Worm (Caenorhabditis elegans) whole organism, midembryonic: ENCODE data around the gene dsl-4.

Experiments used
- T22C8.4 ChIP-seq: fragments of 200-800 bp; sonication (Bioruptor generic); IDR thresholded peaks from 2 replicates; pipeline ENCODE4 v1.3.6; 2022; ENCODE audit warnings: missing genetic modification characterization, missing compliant biosample characterization
- cog-1 ChIP-seq: sonication (generic microtip); optimal IDR thresholded peaks from 2 replicates; lab custom pipeline; 2016; ENCODE audit warnings: missing genetic modification characterization, missing compliant biosample characterization
- flt-1 ChIP-seq: fragments of 200-800 bp; sonication (Bioruptor generic); IDR thresholded peaks from 2 replicates; pipeline ENCODE4 v1.3.6; 2022; ENCODE audit warnings: missing genetic modification characterization, missing compliant biosample characterization
- klf-2 ChIP-seq: fragments of 200-800 bp; sonication (Bioruptor generic); conservative IDR thresholded peaks from 2 replicates; pipeline ENCODE4 v1.3.6; 2022; ENCODE audit warnings: missing genetic modification reagents, missing genetic modification characterization, missing compliant biosample characterization
- med-1 ChIP-seq: sonication (generic microtip); optimal IDR thresholded peaks from 2 replicates; lab custom pipeline; 2017; ENCODE audit warnings: missing genetic modification characterization, mild to moderate bottlenecking, missing compliant biosample characterization, antibody characterized with exemption, missing genetic modification reagents; ENCODE audit not compliant: insufficient read depth
- ref-1 ChIP-seq: fragments of 200-800 bp; sonication (Bioruptor generic); conservative IDR thresholded peaks from 2 replicates; pipeline ENCODE4 v1.3.6; 2022; ENCODE audit warnings: missing genetic modification reagents, missing genetic modification characterization, missing compliant biosample characterization
- tab-1 ChIP-seq: fragments of 200-800 bp; sonication (Bioruptor generic); IDR thresholded peaks from 2 replicates; pipeline ENCODE4 v1.3.6; 2022; ENCODE audit warnings: missing genetic modification characterization, missing compliant biosample characterization
- ztf-23 ChIP-seq: fragments of 200-800 bp; sonication (Bioruptor generic); IDR thresholded peaks from 2 replicates; pipeline ENCODE4 v1.3.6; 2022; ENCODE audit warnings: missing genetic modification reagents, missing genetic modification characterization, missing compliant biosample characterization
- ztf-29 ChIP-seq: fragments of 200-800 bp; sonication (Bioruptor generic); IDR thresholded peaks from 2 replicates; pipeline ENCODE4 v1.3.6; 2022; ENCODE audit warnings: missing genetic modification reagents, missing genetic modification characterization, missing compliant biosample characterization

Gene dsl-4

DNA sequence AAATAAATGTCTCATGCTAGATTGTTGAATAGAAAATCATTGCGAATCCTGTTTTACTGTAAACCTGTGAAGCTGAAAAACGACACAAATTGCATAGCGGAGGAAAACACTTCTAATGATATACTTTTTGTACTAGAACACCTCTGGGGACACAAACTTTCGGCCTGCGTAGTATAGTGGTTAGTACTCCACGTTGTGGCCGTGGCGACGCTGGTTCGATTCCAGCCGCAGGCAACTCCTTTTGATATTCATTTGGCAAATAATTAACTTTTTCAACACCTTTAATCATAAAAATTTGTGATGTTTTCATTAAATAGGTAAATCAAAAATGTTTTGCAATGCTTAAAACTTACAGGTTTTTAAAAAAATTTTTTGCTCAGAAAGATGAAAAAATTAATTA, 44.7 kb downstream of the dsl-4 start:
- TF ChIP-seq ztf-29 (GFP tag; lab: Robert Waterston, UW) (no peak), T22C8.4 (0 out of 2 replicates have a peak, but pooled peaks have one; percentile 28), flt-1 (peak; percentile 69), klf-2 (no peak), med-1 (GFP tag; lab: Kevin White, UChicago) (no peak), ref-1 (GFP tag; lab: Robert Waterston, UW) (0 out of 2 replicates have a peak, but pooled peaks have one; percentile 21), ztf-23 (GFP tag; lab: Robert Waterston, UW) (no peak), cog-1 (tag; lab: Kevin White, UChicago) (no peak), tab-1 (GFP tag; lab: Robert Waterston, UW) (no peak)

DNA sequence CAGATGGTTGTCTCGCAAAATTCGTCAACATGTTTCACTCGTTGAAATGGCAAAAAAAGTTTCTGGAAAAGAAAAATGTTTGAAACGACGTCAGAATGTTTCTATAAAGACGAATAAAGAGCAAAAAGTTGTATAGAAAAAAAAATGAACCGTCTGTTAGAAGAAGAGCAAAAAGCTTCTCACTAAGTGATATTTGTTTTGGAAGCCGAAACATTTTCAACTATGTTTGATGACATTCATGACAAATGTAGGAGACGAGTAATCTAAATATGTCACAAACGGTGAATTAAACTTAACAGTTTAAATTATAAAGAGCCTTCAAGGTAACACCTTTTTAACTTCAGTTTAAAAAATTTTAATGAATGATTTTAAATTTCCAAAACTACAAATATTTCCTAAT, 49.9 kb downstream of the dsl-4 start, which contains the start of gene nkat-1:
Gene nkat-1, minus strand, starts transcription at position 101 of the 400 bp plus-strand sequence.
- no peak for TF ChIP-seq ztf-23 (GFP tag; lab: Robert Waterston, UW)

DNA sequence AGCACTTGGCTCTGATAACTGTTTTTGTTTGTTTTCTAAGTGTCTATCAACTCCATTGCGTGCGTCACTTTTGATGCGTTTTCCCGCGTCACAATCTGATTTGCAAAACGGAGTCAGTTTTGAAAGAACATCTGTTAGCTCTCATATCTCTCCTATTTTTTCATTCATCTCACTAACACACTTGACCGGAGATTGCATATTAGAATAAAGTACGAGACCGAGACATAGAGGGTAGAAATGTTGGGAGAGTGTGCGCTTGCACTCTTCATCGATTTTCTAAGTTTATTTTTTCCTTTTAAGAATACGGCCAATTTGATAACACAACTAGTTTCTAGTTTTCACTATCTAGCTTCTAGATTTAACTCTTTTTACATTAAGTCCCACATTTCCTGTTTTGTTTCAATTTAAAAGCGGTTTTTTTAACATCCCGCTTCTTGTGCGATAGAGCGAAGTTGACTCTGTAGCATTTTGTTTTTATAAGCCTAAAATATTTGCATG, 51.2 kb downstream of the dsl-4 start:
- TF ChIP-seq klf-2 (no peak), tab-1 (GFP tag; lab: Robert Waterston, UW) (no peak), ref-1 (GFP tag; lab: Robert Waterston, UW) (no peak), flt-1 (no peak), ztf-29 (GFP tag; lab: Robert Waterston, UW) (no peak), med-1 (GFP tag; lab: Kevin White, UChicago) (no peak), T22C8.4 (no peak), ztf-23 (GFP tag; lab: Robert Waterston, UW) (no peak), cog-1 (tag; lab: Kevin White, UChicago) (no peak)
